Worm (Caenorhabditis elegans) whole organism, L2 larva: ENCODE data around the gene K02F3.12.

Experiments
- ama-1 ChIP-seq: fragments of 150-350 bp; optimal IDR thresholded peaks from 2 replicates; lab custom pipeline; 2018; ENCODE audit warnings: inconsistent platforms
- mab-5 ChIP-seq: fragments of 150-350 bp; optimal IDR thresholded peaks from 2 replicates; lab custom pipeline; 2014; ENCODE audit warnings: missing biosample characterization, missing genetic modification characterization

- TF ChIP-seq ama-1 (no peak), mab-5 (no peak)
Observed at ce11 chrIII:907990-908389, 51.6 kb downstream of the K02F3.12 start.
